Worm (Caenorhabditis elegans): Measurements from ENCODE around the gene mog-3.

mog-3 gene

DNA sequence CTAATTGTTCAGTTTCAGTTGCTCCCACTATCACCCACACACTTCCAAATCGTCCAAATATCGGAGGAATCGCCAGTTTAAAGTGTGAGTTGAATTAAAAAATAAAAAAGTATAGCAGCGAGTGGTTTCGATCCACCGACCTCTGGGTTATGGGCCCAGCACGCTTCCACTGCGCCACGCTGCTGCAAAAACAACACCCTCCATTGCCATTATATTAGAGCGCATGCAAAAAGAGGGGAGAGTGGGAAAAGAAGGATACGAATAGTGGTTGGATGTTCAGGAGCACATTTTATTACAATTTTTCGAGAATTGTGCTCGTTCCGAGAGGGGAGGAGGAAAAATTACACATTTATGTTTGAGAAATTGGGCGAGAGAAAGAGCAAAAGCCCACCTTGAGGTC, 13.5 kb upstream of the mog-3 start:
- TF ChIP-seq hmg-1.1 (GFP tag; IDR thresholded peaks at IDR 0.05), result peak; percentile 86
- TF ChIP-seq duxl-1 (tag; optimal IDR thresholded peaks at IDR 0.05; ENCODE audit: poor library complexity), result peak; percentile 71
- no peak for TF ChIP-seq ces-1 (GFP tag; optimal IDR thresholded peaks at IDR 0.05)
- peak; percentile 46; the same call in 1 of the 2 replicates for TF ChIP-seq snpc-1.2 (GFP tag; IDR thresholded peaks at IDR 0.05)
- peak; percentile 71 for TF ChIP-seq mdt-29 (GFP tag; IDR thresholded peaks at IDR 0.05)
- TF ChIP-seq mes-2 (tag; optimal IDR thresholded peaks at IDR 0.05; ENCODE audit: poor library complexity, severe bottlenecking), result peak; percentile 68
- peak; percentile 13 for TF ChIP-seq hlh-30 (tag; optimal IDR thresholded peaks at IDR 0.05; ENCODE audit: insufficient read depth)
- TF ChIP-seq zip-11 (GFP tag; IDR thresholded peaks at IDR 0.05), result peak; percentile 58; the same call in 1 of the 2 replicates
- peak; percentile 71; the same call in 1 of the 2 replicates for TF ChIP-seq ceh-20 (GFP tag; IDR thresholded peaks at IDR 0.05)
- TF ChIP-seq fkh-10 (GFP tag; optimal IDR thresholded peaks at IDR 0.05), result no peak
- TF ChIP-seq cey-2 (tag; optimal IDR thresholded peaks at IDR 0.05; ENCODE audit: borderline replicate concordance, insufficient read depth), result no peak
- peak; percentile 2 to 56 for TF ChIP-seq hif-1 (tag; optimal IDR thresholded peaks at IDR 0.05)
- TF ChIP-seq egl-43 (GFP tag; IDR thresholded peaks at IDR 0.05), result peak; percentile 97
- TF ChIP-seq daf-12 (tag; optimal IDR thresholded peaks at IDR 0.05), result no peak
- peak; percentile 25 for TF ChIP-seq nhr-111 (GFP tag; optimal IDR thresholded peaks at IDR 0.05)
- no peak for TF ChIP-seq ceh-82 (tag; optimal IDR thresholded peaks at IDR 0.05)
- TF ChIP-seq nhr-6 (tag; optimal IDR thresholded peaks at IDR 0.05), result no peak
- TF ChIP-seq mxl-3 (GFP tag; optimal IDR thresholded peaks at IDR 0.05), result no peak
- TF ChIP-seq zag-1 (tag; optimal IDR thresholded peaks at IDR 0.05), result no peak
- peak; percentile 41 for TF ChIP-seq F10B5.3 (tag; optimal IDR thresholded peaks at IDR 0.05)
- TF ChIP-seq spr-3 (GFP tag; optimal IDR thresholded peaks at IDR 0.05), result peak; percentile 69
- TF ChIP-seq lin-15B (tag; optimal IDR thresholded peaks at IDR 0.05), result no peak
- TF ChIP-seq ceh-44 (GFP tag; IDR thresholded peaks at IDR 0.05), result peak; percentile 85; the same call in 1 of the 2 replicates
- TF ChIP-seq nhr-76 (tag; optimal IDR thresholded peaks at IDR 0.05), result no peak
- TF ChIP-seq ceh-28 (tag; optimal IDR thresholded peaks at IDR 0.05), result no peak
- peak; percentile 68; the same call in 1 of the 2 replicates for TF ChIP-seq F44E2.7 (GFP tag; IDR thresholded peaks at IDR 0.05)
- TF ChIP-seq mep-1 (tag; optimal IDR thresholded peaks at IDR 0.05), result peak; percentile 64
- TF ChIP-seq ZK546.5 (tag; optimal IDR thresholded peaks at IDR 0.05), result no peak
- peak; percentile 22 for TF ChIP-seq ceh-32 (tag; optimal IDR thresholded peaks at IDR 0.05; ENCODE audit: poor library complexity)
- peak; percentile 15 to 75; a peak in 2 of 4 replicates for TF ChIP-seq madf-5 (GFP tag; IDR thresholded peaks at IDR 0.05)
- TF ChIP-seq ctbp-1 (GFP tag; IDR thresholded peaks at IDR 0.05), result peak; percentile 76
- 0 out of 2 replicates have a peak, but pooled peaks have one; percentile 59 for TF ChIP-seq madf-9 (GFP tag; conservative IDR thresholded peaks at IDR 0.05)
- no peak for TF ChIP-seq fos-1 (tag; optimal IDR thresholded peaks at IDR 0.05)
- TF ChIP-seq vab-7 (GFP tag; IDR thresholded peaks at IDR 0.05), result peak; percentile 92
- TF ChIP-seq ceh-62 (tag; optimal IDR thresholded peaks at IDR 0.05), result no peak
- TF ChIP-seq daf-16 (GFP tag; optimal IDR thresholded peaks at IDR 0.05), result peak; percentile 78 to 86
- TF ChIP-seq daf-16 (tag; optimal IDR thresholded peaks at IDR 0.05), result peak; percentile 46
- TF ChIP-seq php-3 (GFP tag; IDR thresholded peaks at IDR 0.05), result peak; percentile 85
- TF ChIP-seq dmd-8 (GFP tag; IDR thresholded peaks at IDR 0.05), result peak; percentile 97
- TF ChIP-seq T26A8.4 (GFP tag; IDR thresholded peaks at IDR 0.05), result peak; percentile 87
- peak; percentile 76 for TF ChIP-seq spr-1 (tag; optimal IDR thresholded peaks at IDR 0.05)
- TF ChIP-seq snpc-4 (tag; optimal IDR thresholded peaks at IDR 0.05), result no peak
- TF ChIP-seq tra-1 (GFP tag; IDR thresholded peaks at IDR 0.05), result peak; percentile 89; the same call in 1 of the 2 replicates
- peak; percentile 81 for TF ChIP-seq lir-3 (tag; optimal IDR thresholded peaks at IDR 0.05)
- TF ChIP-seq lin-1 (GFP tag; IDR thresholded peaks at IDR 0.05), result peak; percentile 68
- TF ChIP-seq R02D3.7 (tag; optimal IDR thresholded peaks at IDR 0.05), result peak; percentile 3
- TF ChIP-seq zfp-2 (tag; optimal IDR thresholded peaks at IDR 0.05), result peak; percentile 35
- TF ChIP-seq Y5F2A.4 (GFP tag; optimal IDR thresholded peaks at IDR 0.05), result peak; percentile 74
- TF ChIP-seq T20F7.1 (GFP tag; optimal IDR thresholded peaks at IDR 0.05), result peak; percentile 47
- TF ChIP-seq pha-4 (GFP tag; IDR thresholded peaks at IDR 0.05), result peak; percentile 90
- no peak for TF ChIP-seq pha-4 (tag; optimal IDR thresholded peaks at IDR 0.05)
